Fruit fly (Drosophila melanogaster): ENCODE results near the gene GlcAT-S.

The GlcAT-S gene

DNA sequence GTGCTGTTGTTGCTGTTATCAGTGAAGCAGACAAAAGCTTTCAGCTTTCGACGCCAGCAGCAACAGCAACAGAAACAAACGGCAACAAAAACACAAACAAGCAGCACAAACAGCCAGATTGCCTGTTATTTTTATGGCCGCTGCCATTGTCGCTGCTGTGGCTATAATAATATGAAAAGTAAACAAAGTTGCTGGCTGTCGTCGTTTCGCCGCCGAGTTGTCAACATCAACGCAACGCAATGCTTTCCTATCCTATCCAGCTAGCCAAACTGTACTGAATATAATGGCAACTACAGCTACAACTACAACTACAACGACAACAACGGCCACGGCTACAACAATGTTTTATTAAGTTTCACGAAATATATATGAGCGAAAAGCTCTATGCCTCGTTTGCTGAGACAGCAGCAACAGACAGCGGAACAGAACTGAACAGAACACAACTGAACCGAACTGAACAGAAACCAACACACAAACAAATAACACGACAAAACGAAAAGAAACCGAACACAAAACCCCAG, 45.5 kb upstream of the GlcAT-S start (continued):
- TF ChIP-seq tgo (GFP tag; IDR thresholded peaks at IDR 0.05) (no peak), ATbp (GFP tag; optimal IDR thresholded peaks at IDR 0.05) (peak; percentile 73), CTCF (GFP tag; optimal IDR thresholded peaks at IDR 0.05) (peak; percentile 21), Dek (tag; optimal IDR thresholded peaks at IDR 0.05) (peak; percentile 10), CG5180 (GFP tag; optimal IDR thresholded peaks at IDR 0.05) (peak; percentile 73), CG9797 (GFP tag; optimal IDR thresholded peaks at IDR 0.05) (no peak), MESR4 (GFP tag; optimal IDR thresholded peaks at IDR 0.05) (peak; percentile 11), CG2712 (tag; optimal IDR thresholded peaks at IDR 0.05) (no peak), CG11398 (GFP tag; optimal IDR thresholded peaks at IDR 0.05) (peak; percentile 27), CG17568 (GFP tag; optimal IDR thresholded peaks at IDR 0.05) (peak; percentile 76), h (optimal IDR thresholded peaks at IDR 0.05) (no peak), chm (GFP tag; IDR thresholded peaks at IDR 0.05) (peak; percentile 45; the same call in 1 of the 2 replicates), tin (GFP tag; optimal IDR thresholded peaks at IDR 0.05) (no peak), sd (tag; optimal IDR thresholded peaks at IDR 0.05) (peak; percentile 59), Trl (optimal IDR thresholded peaks at IDR 0.05) (peak in 1 of 2 experiments; percentile 7), Trl (GFP tag; optimal IDR thresholded peaks at IDR 0.05) (no peak), CG4282 (GFP tag; optimal IDR thresholded peaks at IDR 0.05) (no peak), Mad (GFP tag; optimal IDR thresholded peaks at IDR 0.05) (peak; percentile 12), CG10979 (tag; optimal IDR thresholded peaks at IDR 0.05) (no peak), CG7987 (GFP tag; optimal IDR thresholded peaks at IDR 0.05) (peak; percentile 58), MTF-1 (GFP tag; optimal IDR thresholded peaks at IDR 0.05; ENCODE audit: borderline replicate concordance) (peak; percentile 22), CG2202 (tag; optimal IDR thresholded peaks at IDR 0.05) (no peak), CG2678 (tag; optimal IDR thresholded peaks at IDR 0.05) (peak; percentile 38), Nf-YA (GFP tag; IDR thresholded peaks at IDR 0.05) (peak; percentile 51; the same call in 1 of the 2 replicates), Deaf1 (tag; optimal IDR thresholded peaks at IDR 0.05) (peak; percentile 69), abd-A (tag; optimal IDR thresholded peaks at IDR 0.05) (no peak), CG13123 (GFP tag; optimal IDR thresholded peaks at IDR 0.05) (peak; percentile 2), CG15011 (GFP tag; optimal IDR thresholded peaks at IDR 0.05) (peak; percentile 41), caup (GFP tag; optimal IDR thresholded peaks at IDR 0.05; ENCODE audit: severe bottlenecking) (peak; percentile 27), her (GFP tag; optimal IDR thresholded peaks at IDR 0.05) (peak; percentile 21), PHDP (tag; optimal IDR thresholded peaks at IDR 0.05) (peak; percentile 55), sqz (GFP tag; optimal IDR thresholded peaks at IDR 0.05) (peak; percentile 12), fu2 (GFP tag; optimal IDR thresholded peaks at IDR 0.05) (no peak), ara (GFP tag; IDR thresholded peaks at IDR 0.05) (0 out of 2 replicates have a peak, but pooled peaks have one; percentile 35), NFAT (GFP tag; IDR thresholded peaks at IDR 0.05) (no peak), CG34376 (GFP tag; optimal IDR thresholded peaks at IDR 0.05) (peak; percentile 46), ci (GFP tag; IDR thresholded peaks at IDR 0.05) (peak; percentile 72; the same call in 1 of the 3 replicates), hkb (optimal IDR thresholded peaks at IDR 0.05) (no peak), hkb (GFP tag; IDR thresholded peaks at IDR 0.05) (peak; percentile 60), Aef1 (GFP tag; IDR thresholded peaks at IDR 0.05) (peak; percentile 21; the same call in 1 of the 3 replicates), bsh (GFP tag; optimal IDR thresholded peaks at IDR 0.05) (peak in 1 of 2 experiments; percentile 39), stc (GFP tag; IDR thresholded peaks at IDR 0.05) (no peak), sisA (GFP tag; IDR thresholded peaks at IDR 0.05) (no peak), Hmr (GFP tag; optimal IDR thresholded peaks at IDR 0.05) (peak; percentile 49), dmrt99B (tag; optimal IDR thresholded peaks at IDR 0.05) (peak; percentile 37), CG3281 (GFP tag; optimal IDR thresholded peaks at IDR 0.05) (peak; percentile 29), CG1647 (GFP tag; optimal IDR thresholded peaks at IDR 0.05) (peak; percentile 20), Dbx (GFP tag; IDR thresholded peaks at IDR 0.05) (0 out of 3 replicates have a peak, but pooled peaks have one; percentile 15), CG12104 (GFP tag; optimal IDR thresholded peaks at IDR 0.05) (peak; percentile 19), Rfx (GFP tag; IDR thresholded peaks at IDR 0.05) (0 out of 2 replicates have a peak, but pooled peaks have one; percentile 6), CG10147 (GFP tag; optimal IDR thresholded peaks at IDR 0.05) (peak; percentile 31)

Measured in whole organism, embryonic.